Worm (Caenorhabditis elegans) whole organism, L4/young adult: ENCODE measurements around the gene nth-1.

Experiments
- W03F9.2 ChIP-seq: fragments of 150-350 bp; optimal IDR thresholded peaks from 2 replicates; lab custom pipeline; 2014; ENCODE audit warnings: missing biosample characterization, missing genetic modification characterization
- dao-5 ChIP-seq: sonication (generic microtip); optimal IDR thresholded peaks from 2 replicates; lab custom pipeline; 2016; ENCODE audit warnings: missing genotype, missing genetic modification characterization, moderate library complexity, missing compliant biosample characterization
- him-1 ChIP-seq: sonication (generic microtip); optimal IDR thresholded peaks from 2 replicates; lab custom pipeline; 2016; ENCODE audit warnings: missing genotype, missing genetic modification reagents, missing genetic modification characterization, missing compliant biosample characterization

DNA sequence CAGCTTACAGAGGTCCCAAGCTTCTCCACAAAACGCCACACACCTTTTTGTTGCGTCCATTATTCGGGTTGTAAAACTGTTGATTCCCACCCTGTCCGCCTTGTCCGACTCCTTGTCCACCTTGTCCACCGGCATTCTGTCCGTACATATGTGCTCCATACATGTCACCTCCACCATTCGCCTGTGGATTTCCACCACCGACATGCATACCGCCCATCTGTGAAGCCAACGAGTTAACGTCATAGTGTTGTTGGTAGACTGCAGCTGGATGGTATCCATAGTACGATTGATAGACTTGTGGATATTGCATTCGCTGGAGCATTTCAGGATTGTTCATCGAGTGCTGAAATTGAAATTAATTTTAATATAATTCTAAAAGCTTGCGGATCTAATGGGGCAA is 16.3 kb downstream of the nth-1 start:
- TF ChIP-seq him-1 (tag; lab: Kevin White, UChicago) = no peak
- no peak for TF ChIP-seq W03F9.2
- TF ChIP-seq dao-5 = no peak
